Fruit fly (Drosophila melanogaster): ENCODE results near the gene ovm.

DNA sequence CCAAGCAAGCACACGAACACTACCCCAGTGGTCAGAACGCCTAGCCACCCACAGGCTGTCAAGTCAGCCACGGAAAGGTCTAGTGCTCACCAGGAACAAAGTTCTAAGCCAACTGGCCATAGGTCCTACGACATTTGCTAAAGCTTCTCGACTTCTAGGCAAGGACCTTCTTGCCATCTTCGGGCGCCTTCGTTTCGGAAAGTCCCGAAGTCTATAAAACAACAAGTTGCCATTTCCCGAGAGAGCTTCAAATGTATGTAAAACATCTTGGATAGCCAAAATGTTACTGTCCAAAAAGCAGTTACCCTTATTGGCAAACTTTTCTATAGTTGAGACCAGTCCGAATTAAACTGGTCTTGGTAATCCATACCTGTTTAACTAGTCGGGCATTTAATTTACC, 5.7 kb upstream of the ovm start:
- TF ChIP-seq rn (GFP tag; IDR thresholded peaks at IDR 0.05) (no peak), CG9948 (tag; optimal IDR thresholded peaks at IDR 0.05) (no peak), CG8301 (tag; optimal IDR thresholded peaks at IDR 0.05) (no peak), CG14655 (GFP tag; optimal IDR thresholded peaks at IDR 0.05) (no peak), CG8159 (tag; optimal IDR thresholded peaks at IDR 0.05) (no peak), CG32121 (GFP tag; IDR thresholded peaks at IDR 0.05) (no peak), Pif1A (GFP tag; optimal IDR thresholded peaks at IDR 0.05) (no peak), EcR (GFP tag; optimal IDR thresholded peaks at IDR 0.05) (no peak), CG12605 (GFP tag; IDR thresholded peaks at IDR 0.05) (no peak), gl (tag; optimal IDR thresholded peaks at IDR 0.05) (no peak), fd96Ca (GFP tag; IDR thresholded peaks at IDR 0.05) (no peak)
